Worm (Caenorhabditis elegans) whole organism, late embryonic: ENCODE measurements around the gene F46H5.11.

Experiments
- ceh-30 ChIP-seq: fragments of 150-350 bp; optimal IDR thresholded peaks from 2 replicates; lab custom pipeline; 2014; ENCODE audit warnings: missing biosample characterization, missing genetic modification characterization
- eyg-1 ChIP-seq: sonication (generic microtip); optimal IDR thresholded peaks from 2 replicates; lab custom pipeline; 2016; ENCODE audit warnings: missing genotype, missing genetic modification characterization, missing compliant biosample characterization
- fax-1 ChIP-seq: sonication (generic microtip); optimal IDR thresholded peaks from 2 replicates; lab custom pipeline; 2016; ENCODE audit warnings: missing genotype, missing genetic modification characterization, missing compliant biosample characterization
- hlh-30 ChIP-seq: sonication (generic microtip); optimal IDR thresholded peaks from 2 replicates; lab custom pipeline; 2017; ENCODE audit warnings: antibody characterized with exemption, missing genetic modification characterization, missing compliant biosample characterization; ENCODE audit not compliant: insufficient read depth
- lim-6 ChIP-seq: sonication (generic microtip); optimal IDR thresholded peaks from 2 replicates; lab custom pipeline; 2016; ENCODE audit warnings: missing genetic modification characterization, missing compliant biosample characterization
- nfya-1 ChIP-seq: sonication (generic microtip); optimal IDR thresholded peaks from 2 replicates; lab custom pipeline; 2017; ENCODE audit warnings: missing genetic modification characterization, mild to moderate bottlenecking, missing compliant biosample characterization, antibody characterized with exemption, moderate library complexity
- nhr-11 ChIP-seq: fragments of 150-350 bp; optimal IDR thresholded peaks from 2 replicates; lab custom pipeline; 2014; ENCODE audit warnings: missing biosample characterization, missing genetic modification characterization
- nhr-232 ChIP-seq: sonication (generic microtip); optimal IDR thresholded peaks from 2 replicates; lab custom pipeline; 2016; ENCODE audit warnings: missing genetic modification characterization, missing compliant biosample characterization
- odd-2 ChIP-seq: sonication (generic microtip); optimal IDR thresholded peaks from 2 replicates; lab custom pipeline; 2017; ENCODE audit warnings: antibody characterized with exemption, mild to moderate bottlenecking, missing genetic modification characterization, missing compliant biosample characterization
- pha-4 ChIP-seq: fragments of 150-350 bp; optimal IDR thresholded peaks from 2 replicates; lab custom pipeline; 2018; ENCODE audit warnings: missing biosample characterization, missing genetic modification reagents, missing genetic modification characterization
- tbx-2 ChIP-seq: sonication (generic microtip); optimal IDR thresholded peaks from 2 replicates; lab custom pipeline; 2016; ENCODE audit warnings: missing genetic modification characterization, missing compliant biosample characterization

- TF ChIP-seq pha-4 (no peak), tbx-2 (tag; lab: Kevin White, UChicago) (no peak), nfya-1 (tag; lab: Kevin White, UChicago) (no peak), nhr-232 (tag; lab: Kevin White, UChicago) (no peak), nhr-11 (no peak), odd-2 (tag; lab: Kevin White, UChicago) (no peak), fax-1 (tag; lab: Kevin White, UChicago) (no peak), ceh-30 (tag; lab: Kevin White, UChicago) (no peak), hlh-30 (tag; lab: Kevin White, UChicago) (no peak), lim-6 (tag; lab: Kevin White, UChicago) (no peak), eyg-1 (tag; lab: Kevin White, UChicago) (no peak)
These were observed 17.7 kb upstream of the F46H5.11 start for ce11 chrX:7289565-7289964.
